Worm (Caenorhabditis elegans) whole organism, L1 larva: ENCODE data around the gene atx-2.
A peak's percentile ranks its signal among the peaks of the same experiment; 100 is the strongest.

Experiments
- C16A3.4 ChIP-seq: fragments of 150-350 bp; optimal IDR thresholded peaks from 2 replicates; lab custom pipeline; 2014; ENCODE audit warnings: missing biosample characterization, missing genetic modification characterization
- C34B4.2 ChIP-seq: sonication (generic microtip); optimal IDR thresholded peaks from 2 replicates; lab custom pipeline; 2017; ENCODE audit warnings: mild to moderate bottlenecking, missing genetic modification characterization, missing compliant biosample characterization
- F16B12.6 ChIP-seq: fragments of 150-350 bp; optimal IDR thresholded peaks from 2 replicates; lab custom pipeline; 2014; ENCODE audit warnings: missing biosample characterization, missing genetic modification characterization
- Y116A8C.19 ChIP-seq: sonication (generic microtip); optimal IDR thresholded peaks from 2 replicates; lab custom pipeline; 2016; ENCODE audit warnings: missing compliant biosample characterization, missing genetic modification characterization, borderline replicate concordance
- aha-1 ChIP-seq: fragments of 150-350 bp; optimal IDR thresholded peaks from 2 replicates; lab custom pipeline; 2014; ENCODE audit warnings: missing biosample characterization, missing genetic modification characterization
- alr-1 ChIP-seq: fragments of 200-800 bp; sonication (Bioruptor generic); optimal IDR thresholded peaks from 2 replicates; lab custom pipeline; 2018; ENCODE audit warnings: borderline replicate concordance, mild to moderate bottlenecking, missing genetic modification characterization, missing compliant biosample characterization
- aly-2 ChIP-seq: fragments of 150-350 bp; optimal IDR thresholded peaks from 2 replicates; lab custom pipeline; 2014; ENCODE audit warnings: missing biosample characterization, missing genetic modification characterization
- ama-1 ChIP-seq: fragments of 150-350 bp; optimal IDR thresholded peaks from 2 replicates; lab custom pipeline; 2014
- ceh-8 ChIP-seq: fragments of 200-800 bp; sonication (Bioruptor generic); optimal IDR thresholded peaks from 2 replicates; lab custom pipeline; 2018; ENCODE audit warnings: mild to moderate bottlenecking, missing genetic modification characterization, moderate library complexity, missing compliant biosample characterization
- ceh-82 ChIP-seq, 3 experiments: fragments of 150-350 bp in 1 of 3; sonication (generic microtip) in 2 of 3; optimal IDR thresholded peaks; 2 replicates each; lab custom pipeline; 2014 to 2017; ENCODE audit warnings: missing biosample characterization in 3 of 3, missing genetic modification characterization in 3 of 3
- ceh-90 ChIP-seq: sonication (generic microtip); optimal IDR thresholded peaks from 2 replicates; lab custom pipeline; 2016; ENCODE audit warnings: missing genetic modification characterization, missing compliant biosample characterization
- ces-1 ChIP-seq: fragments of 150-350 bp; optimal IDR thresholded peaks from 2 replicates; lab custom pipeline; 2014; ENCODE audit warnings: missing biosample characterization, missing genetic modification reagents, missing genetic modification characterization
- dpl-1 ChIP-seq, 3 experiments: fragments of 150-350 bp in 2 of 3; sonication (generic microtip) in 1 of 3; optimal IDR thresholded peaks; 2 replicates each; lab custom pipeline; 2014 to 2017; ENCODE audit warnings: missing biosample characterization in 3 of 3, missing genetic modification characterization in 3 of 3, missing genetic modification reagents in 3 of 3
- dsc-1 ChIP-seq: sonication (generic microtip); optimal IDR thresholded peaks from 2 replicates; lab custom pipeline; 2016; ENCODE audit warnings: mild to moderate bottlenecking, missing genetic modification characterization, missing compliant biosample characterization
- efl-1 ChIP-seq, 4 experiments: fragments of 150-350 bp; optimal IDR thresholded peaks in 3 of 4; peaks in 1 of 4; 1 replicate in 1 of 4; 2 replicates in 3 of 4; lab custom pipeline; 2014; ENCODE audit warnings: missing biosample characterization in 2 of 4, missing genetic modification characterization in 2 of 4, missing genetic modification reagents in 2 of 4
- fkh-10 ChIP-seq: sonication (generic microtip); optimal IDR thresholded peaks from 2 replicates; lab custom pipeline; 2017; ENCODE audit warnings: missing biosample characterization, missing genetic modification reagents, missing genetic modification characterization
- grh-1 ChIP-seq: fragments of 200-800 bp; sonication (Bioruptor generic); IDR thresholded peaks from 2 replicates; pipeline ENCODE4 v1.3.6; 2022; ENCODE audit warnings: missing genetic modification reagents, missing genetic modification characterization, missing compliant biosample characterization
- hlh-4 ChIP-seq: sonication (generic microtip); optimal IDR thresholded peaks from 2 replicates; lab custom pipeline; 2016; ENCODE audit warnings: mild to moderate bottlenecking, missing genetic modification characterization, missing compliant biosample characterization
- hpl-2 ChIP-seq: fragments of 150-350 bp; optimal IDR thresholded peaks from 2 replicates; lab custom pipeline; 2014; ENCODE audit warnings: missing biosample characterization, missing genetic modification reagents, missing genetic modification characterization
- isw-1 ChIP-seq: fragments of 200-800 bp; sonication (Bioruptor generic); IDR thresholded peaks from 2 replicates; pipeline ENCODE4 v1.3.6; 2022; ENCODE audit warnings: missing genetic modification characterization, missing compliant biosample characterization
- lin-13 ChIP-seq: fragments of 150-350 bp; optimal IDR thresholded peaks from 2 replicates; lab custom pipeline; 2014; ENCODE audit warnings: missing biosample characterization, missing genetic modification reagents, missing genetic modification characterization
- lin-14 ChIP-seq: fragments of 200-800 bp; sonication (Bioruptor generic); optimal IDR thresholded peaks from 2 replicates; lab custom pipeline; 2018; ENCODE audit warnings: mild to moderate bottlenecking, missing genetic modification characterization, moderate library complexity, missing compliant biosample characterization
- lin-15B ChIP-seq: fragments of 150-350 bp; sonication (generic microtip); optimal IDR thresholded peaks from 3 replicates; lab custom pipeline; 2014; ENCODE audit warnings: missing biosample characterization, missing genetic modification characterization
- lin-35 ChIP-seq, 2 experiments: fragments of 150-350 bp; optimal IDR thresholded peaks; 2 replicates each; lab custom pipeline; 2014; ENCODE audit warnings: missing biosample characterization in 2 of 2, missing genetic modification characterization in 2 of 2, missing genetic modification reagents in 2 of 2
- lin-39 ChIP-seq: fragments of 150-350 bp; optimal IDR thresholded peaks from 2 replicates; lab custom pipeline; 2014; ENCODE audit warnings: missing biosample characterization, missing genetic modification reagents, missing genetic modification characterization
- lsy-2 ChIP-seq, 2 experiments: fragments of 150-350 bp; optimal IDR thresholded peaks; 2 replicates each; lab custom pipeline; 2014; ENCODE audit warnings: missing biosample characterization in 2 of 2, missing genetic modification characterization in 2 of 2
- mab-9 ChIP-seq: fragments of 200-800 bp; sonication (Bioruptor generic); IDR thresholded peaks from 2 replicates; pipeline ENCODE4 v1.3.6; 2022; ENCODE audit warnings: missing genetic modification reagents, missing genetic modification characterization, missing compliant biosample characterization
- mef-2 ChIP-seq: fragments of 150-350 bp; optimal IDR thresholded peaks from 2 replicates; lab custom pipeline; 2014; ENCODE audit warnings: missing biosample characterization, missing genetic modification characterization
- mep-1 ChIP-seq: fragments of 150-350 bp; optimal IDR thresholded peaks from 2 replicates; lab custom pipeline; 2014; ENCODE audit warnings: missing biosample characterization, missing genetic modification characterization
- nhr-12 ChIP-seq: sonication (generic microtip); optimal IDR thresholded peaks from 2 replicates; lab custom pipeline; 2017; ENCODE audit warnings: missing biosample characterization, missing genetic modification characterization
- nhr-20 ChIP-seq: sonication (generic microtip); optimal IDR thresholded peaks from 2 replicates; lab custom pipeline; 2016; ENCODE audit warnings: mild to moderate bottlenecking, missing genetic modification characterization, missing compliant biosample characterization
- nhr-237 ChIP-seq: fragments of 150-350 bp; optimal IDR thresholded peaks from 2 replicates; lab custom pipeline; 2014; ENCODE audit warnings: missing biosample characterization, missing genetic modification characterization
- nhr-28 ChIP-seq: fragments of 150-350 bp; optimal IDR thresholded peaks from 2 replicates; lab custom pipeline; 2014; ENCODE audit warnings: missing biosample characterization, missing genetic modification characterization
- nhr-47 ChIP-seq: sonication (generic microtip); optimal IDR thresholded peaks from 2 replicates; lab custom pipeline; 2016; ENCODE audit warnings: mild to moderate bottlenecking, missing genetic modification characterization, moderate library complexity, missing compliant biosample characterization
- nhr-77 ChIP-seq: fragments of 150-350 bp; optimal IDR thresholded peaks from 2 replicates; lab custom pipeline; 2014; ENCODE audit warnings: missing biosample characterization, missing genetic modification characterization
- nhr-85 ChIP-seq: sonication (generic microtip); peaks from one replicate; lab custom pipeline; 2016; ENCODE audit warnings: missing genetic modification characterization, inconsistent platforms, missing compliant biosample characterization
- snpc-4 ChIP-seq: fragments of 150-350 bp; optimal IDR thresholded peaks from 2 replicates; lab custom pipeline; 2014; ENCODE audit warnings: missing biosample characterization, missing genetic modification characterization
- snu-23 ChIP-seq: sonication (generic microtip); optimal IDR thresholded peaks from 2 replicates; lab custom pipeline; 2016; ENCODE audit warnings: missing genetic modification characterization, missing compliant biosample characterization
- tlp-1 ChIP-seq: fragments of 150-350 bp; optimal IDR thresholded peaks from 2 replicates; lab custom pipeline; 2014; ENCODE audit warnings: missing biosample characterization, missing genetic modification characterization
- unc-86 ChIP-seq: sonication (generic microtip); optimal IDR thresholded peaks from 2 replicates; lab custom pipeline; 2016; ENCODE audit warnings: missing genetic modification characterization, missing compliant biosample characterization
- zag-1 ChIP-seq: fragments of 150-350 bp; optimal IDR thresholded peaks from 2 replicates; lab custom pipeline; 2014; ENCODE audit warnings: missing biosample characterization, missing genetic modification characterization
- zip-4 ChIP-seq: fragments of 200-800 bp; sonication (Bioruptor generic); optimal IDR thresholded peaks from 2 replicates; lab custom pipeline; 2018; ENCODE audit warnings: mild to moderate bottlenecking, missing genetic modification characterization, moderate library complexity, missing compliant biosample characterization

Gene atx-2

DNA sequence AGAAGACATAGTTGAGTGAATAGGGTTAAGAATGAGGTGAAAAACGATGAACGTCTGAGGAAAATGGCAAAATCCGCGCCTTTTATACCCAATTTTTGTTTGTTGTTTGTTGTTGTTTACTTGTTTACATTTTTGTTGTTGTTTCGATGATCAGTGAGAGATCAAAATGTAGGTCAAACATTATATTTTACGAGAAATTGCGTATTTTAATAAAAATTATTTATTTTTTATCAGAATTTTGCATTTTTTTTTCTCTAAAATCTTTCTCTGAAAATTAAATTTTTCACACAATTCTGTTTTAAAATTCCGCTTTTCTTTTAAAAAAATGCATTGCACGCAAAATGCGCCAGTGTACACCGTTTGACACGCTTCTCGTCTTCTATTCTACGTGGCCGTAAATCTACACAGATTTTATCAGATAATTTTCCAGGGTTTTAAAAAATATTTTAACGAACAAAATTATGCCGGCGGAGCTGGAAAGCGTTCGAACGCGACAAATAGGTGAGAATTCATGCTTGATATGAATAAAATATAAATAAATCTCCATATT, 45.6 kb downstream of the atx-2 start, which contains the start of the genes sip-1 and sly-1 (continued):
- no peak for TF ChIP-seq ama-1 (lab: Kevin White, UChicago)
- TF ChIP-seq C34B4.2, result no peak
- TF ChIP-seq zip-4, result peak; percentile 72
- TF ChIP-seq lin-15B (tag; lab: Kevin White, UChicago), result peak; percentile 91
- no peak for TF ChIP-seq nhr-12
- no peak for TF ChIP-seq aha-1 (tag; lab: Kevin White, UChicago)
- no peak for TF ChIP-seq Y116A8C.19 (tag; lab: Kevin White, UChicago)
- TF ChIP-seq hlh-4, result no peak
- no peak for TF ChIP-seq ces-1 (GFP tag; lab: Kevin White, UChicago)
- TF ChIP-seq hpl-2 (GFP tag; lab: Kevin White, UChicago), result no peak
- TF ChIP-seq zag-1 (tag; lab: Kevin White, UChicago), result no peak
- TF ChIP-seq ceh-90, result peak; percentile 63
- peak; percentile 91 to 97 for TF ChIP-seq lin-35 (GFP tag; optimal IDR thresholded peaks at IDR 0.05; lab: Kevin White, UChicago)
- TF ChIP-seq aly-2 (tag; lab: Kevin White, UChicago), result peak; percentile 84
- peak; percentile 74 for TF ChIP-seq grh-1 (GFP tag; lab: Robert Waterston, UW)
- peak; percentile 70 for TF ChIP-seq nhr-237 (tag; lab: Kevin White, UChicago)
- peak; percentile 90 for TF ChIP-seq snu-23
- TF ChIP-seq alr-1, result no peak
- TF ChIP-seq dpl-1 (GFP tag; optimal IDR thresholded peaks at IDR 0.05; lab: Kevin White, UChicago), result peak; percentile 93 to 96 (median 95)
- peak; percentile 98 for TF ChIP-seq mep-1 (tag; lab: Kevin White, UChicago)
- TF ChIP-seq isw-1 (GFP tag; lab: Robert Waterston, UW), result peak; percentile 77
- TF ChIP-seq snpc-4 (tag; lab: Kevin White, UChicago), result peak; percentile 86
- TF ChIP-seq efl-1 (optimal IDR thresholded peaks at IDR 0.05; lab: Kevin White, UChicago), result peak; percentile 74 to 93
- peak; percentile 92 to 99 for TF ChIP-seq efl-1 (GFP tag; optimal IDR thresholded peaks at IDR 0.05 in 1 of 2; lab: Kevin White, UChicago)
- TF ChIP-seq ceh-8 (GFP tag; lab: Kevin White, UChicago), result peak; percentile 56
- TF ChIP-seq lsy-2 (tag; optimal IDR thresholded peaks at IDR 0.05; lab: Kevin White, UChicago), result peak; percentile 92 to 94
- TF ChIP-seq mab-9 (GFP tag; lab: Robert Waterston, UW), result peak; percentile 79
- peak; percentile 92 for TF ChIP-seq lin-39
- TF ChIP-seq nhr-77 (tag; lab: Kevin White, UChicago), result peak; percentile 43
- TF ChIP-seq C16A3.4 (tag; lab: Kevin White, UChicago), result peak; percentile 84
- TF ChIP-seq nhr-28, result no peak
- peak; percentile 84 for TF ChIP-seq dsc-1 (tag; lab: Kevin White, UChicago)
- TF ChIP-seq tlp-1, result no peak
- peak; percentile 69 for TF ChIP-seq lin-13 (GFP tag; lab: Kevin White, UChicago)
- TF ChIP-seq mef-2 (tag; lab: Kevin White, UChicago), result no peak
- peak; percentile 77 to 86 (median 80) for TF ChIP-seq ceh-82 (tag; optimal IDR thresholded peaks at IDR 0.05; lab: Kevin White, UChicago)
- peak; percentile 79 for TF ChIP-seq unc-86
- peak; percentile 92 for TF ChIP-seq nhr-47 (tag; lab: Kevin White, UChicago)
- peak; percentile 90 for TF ChIP-seq nhr-85
- peak; percentile 73 for TF ChIP-seq F16B12.6 (tag; lab: Kevin White, UChicago)

DNA sequence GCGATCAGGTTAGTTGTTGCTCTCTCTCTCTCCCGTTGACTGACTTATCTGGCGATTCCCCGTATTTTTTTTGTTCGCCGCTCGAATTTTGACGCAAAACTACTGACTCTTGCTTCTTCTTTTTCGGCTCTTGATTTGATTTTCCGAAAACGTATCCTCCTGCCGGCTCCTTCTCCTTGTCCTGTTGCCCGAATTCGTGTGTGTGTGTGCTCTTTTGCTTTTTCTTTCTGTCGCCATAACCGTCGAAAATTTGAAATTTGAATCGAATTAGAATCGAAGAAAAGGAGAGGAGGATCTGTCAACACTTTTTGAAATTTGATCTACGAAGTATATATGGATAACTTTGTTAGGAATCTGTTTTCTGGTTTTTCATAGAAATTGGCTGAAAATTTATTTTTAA, 51.4 kb downstream of the atx-2 start:
- TF ChIP-seq nhr-20, result no peak
- peak; percentile 30 for TF ChIP-seq lin-14 (GFP tag; lab: Kevin White, UChicago)
- TF ChIP-seq fkh-10 (GFP tag; lab: Kevin White, UChicago), result peak; percentile 80
